Worm (Caenorhabditis elegans) whole organism, L3 larva: ENCODE measurements around the gene tbc-12.

Experiments used
- ZK546.5 ChIP-seq: sonication (generic microtip); optimal IDR thresholded peaks from 2 replicates; lab custom pipeline; 2017; ENCODE audit warnings: missing biosample characterization, missing genetic modification characterization
- ceh-16 ChIP-seq: sonication (generic microtip); optimal IDR thresholded peaks from 2 replicates; lab custom pipeline; 2017; ENCODE audit warnings: missing biosample characterization, missing genetic modification characterization
- ceh-28 ChIP-seq: fragments of 150-350 bp; optimal IDR thresholded peaks from 2 replicates; lab custom pipeline; 2014; ENCODE audit warnings: missing biosample characterization, missing genetic modification reagents, missing genetic modification characterization
- ceh-82 ChIP-seq: fragments of 150-350 bp; optimal IDR thresholded peaks from 2 replicates; lab custom pipeline; 2014; ENCODE audit warnings: missing biosample characterization, missing genetic modification characterization
- egl-27 ChIP-seq: sonication (generic microtip); optimal IDR thresholded peaks from 4 replicates; lab custom pipeline; 2017; ENCODE audit warnings: missing biosample characterization, missing genetic modification reagents, missing genetic modification characterization
- egl-5 ChIP-seq: fragments of 150-350 bp; optimal IDR thresholded peaks from 2 replicates; lab custom pipeline; 2017; ENCODE audit warnings: missing biosample characterization, missing genetic modification reagents, missing genetic modification characterization, inconsistent platforms
- elt-2 ChIP-seq: sonication (generic microtip); optimal IDR thresholded peaks from 2 replicates; lab custom pipeline; 2016; ENCODE audit warnings: missing genetic modification reagents, mild to moderate bottlenecking, missing genetic modification characterization, missing compliant biosample characterization
- elt-3 ChIP-seq, 3 experiments: fragments of 150-350 bp in 1 of 3; sonication (generic microtip) in 2 of 3; optimal IDR thresholded peaks; 2 replicates in 2 of 3; 4 replicates in 1 of 3; lab custom pipeline; 2014 to 2017; ENCODE audit warnings: missing biosample characterization in 3 of 3, missing genetic modification characterization in 3 of 3
- fkh-2 ChIP-seq: fragments of 150-350 bp; optimal IDR thresholded peaks from 2 replicates; lab custom pipeline; 2014; ENCODE audit warnings: missing biosample characterization, missing genetic modification reagents, missing genetic modification characterization
- fos-1 ChIP-seq: fragments of 150-350 bp; optimal IDR thresholded peaks from 2 replicates; lab custom pipeline; 2014; ENCODE audit warnings: missing biosample characterization, missing genetic modification characterization
- hmg-11 ChIP-seq: sonication (generic microtip); optimal IDR thresholded peaks from 2 replicates; lab custom pipeline; 2016; ENCODE audit warnings: missing genetic modification characterization, missing compliant biosample characterization
- jun-1 ChIP-seq: fragments of 150-350 bp; optimal IDR thresholded peaks from 2 replicates; lab custom pipeline; 2014; ENCODE audit warnings: missing biosample characterization, missing genetic modification reagents, missing genetic modification characterization
- lin-15B ChIP-seq: fragments of 150-350 bp; optimal IDR thresholded peaks from 2 replicates; lab custom pipeline; 2014; ENCODE audit warnings: missing biosample characterization, missing genetic modification characterization
- lin-39 ChIP-seq: fragments of 150-350 bp; optimal IDR thresholded peaks from 2 replicates; lab custom pipeline; 2018; ENCODE audit warnings: missing biosample characterization, missing genetic modification reagents, missing genetic modification characterization
- nfya-1 ChIP-seq: sonication (generic microtip); optimal IDR thresholded peaks from 2 replicates; lab custom pipeline; 2017; ENCODE audit warnings: missing genetic modification characterization, mild to moderate bottlenecking, missing compliant biosample characterization, antibody characterized with exemption, moderate library complexity; ENCODE audit not compliant: insufficient read depth
- nhr-23 ChIP-seq: fragments of 150-350 bp; optimal IDR thresholded peaks from 2 replicates; lab custom pipeline; 2014; ENCODE audit warnings: missing biosample characterization, missing genetic modification reagents, missing genetic modification characterization
- nhr-25 ChIP-seq: sonication (generic microtip); optimal IDR thresholded peaks from 2 replicates; lab custom pipeline; 2017; ENCODE audit warnings: missing biosample characterization, missing genetic modification characterization
- nhr-67 ChIP-seq: fragments of 150-350 bp; optimal IDR thresholded peaks from 2 replicates; lab custom pipeline; 2014; ENCODE audit warnings: missing biosample characterization, missing genetic modification characterization
- nhr-76 ChIP-seq: fragments of 150-350 bp; sonication (generic microtip); optimal IDR thresholded peaks from 5 replicates; lab custom pipeline; 2014; ENCODE audit warnings: missing biosample characterization, missing genetic modification characterization
- pha-4 ChIP-seq: fragments of 150-350 bp; optimal IDR thresholded peaks from 2 replicates; lab custom pipeline; 2014; ENCODE audit warnings: missing biosample characterization, missing genetic modification reagents, missing genetic modification characterization
- pqm-1 ChIP-seq: fragments of 150-350 bp; optimal IDR thresholded peaks from 2 replicates; lab custom pipeline; 2017; ENCODE audit warnings: missing biosample characterization, missing genetic modification characterization, inconsistent platforms
- sea-2 ChIP-seq: fragments of 150-350 bp; sonication (generic microtip); optimal IDR thresholded peaks from 4 replicates; lab custom pipeline; 2014; ENCODE audit warnings: missing biosample characterization, missing genetic modification reagents, missing genetic modification characterization
- skn-1 ChIP-seq: fragments of 150-350 bp; optimal IDR thresholded peaks from 2 replicates; lab custom pipeline; 2014; ENCODE audit warnings: missing biosample characterization, missing genetic modification characterization
- snpc-4 ChIP-seq: fragments of 150-350 bp; optimal IDR thresholded peaks from 2 replicates; lab custom pipeline; 2014; ENCODE audit warnings: missing biosample characterization, missing genetic modification characterization
- tbx-2 ChIP-seq: sonication (generic microtip); optimal IDR thresholded peaks from 2 replicates; lab custom pipeline; 2016; ENCODE audit warnings: mild to moderate bottlenecking, missing genetic modification characterization, missing compliant biosample characterization
- unc-62 ChIP-seq: fragments of 150-350 bp; sonication (generic microtip); optimal IDR thresholded peaks from 4 replicates; lab custom pipeline; 2014; ENCODE audit warnings: missing biosample characterization, missing genetic modification reagents, missing genetic modification characterization
- zag-1 ChIP-seq: fragments of 150-350 bp; optimal IDR thresholded peaks from 2 replicates; lab custom pipeline; 2014; ENCODE audit warnings: missing biosample characterization, missing genetic modification characterization
- ztf-11 ChIP-seq: fragments of 150-350 bp; optimal IDR thresholded peaks from 2 replicates; lab custom pipeline; 2014; ENCODE audit warnings: missing biosample characterization, missing genetic modification characterization
- ztf-4 ChIP-seq: fragments of 150-350 bp; optimal IDR thresholded peaks from 2 replicates; lab custom pipeline; 2014; ENCODE audit warnings: missing biosample characterization, missing genetic modification characterization

Gene tbc-12

ce11 chrX:2569040-2569439 lies 36.8 kb upstream of the tbc-12 start:
- TF ChIP-seq pha-4 (tag; lab: Kevin White, UChicago) (no peak), pqm-1 (tag; lab: Kevin White, UChicago) (peak; percentile 98), jun-1 (peak; percentile 78), elt-2 (peak; percentile 98), egl-5 (tag; lab: Kevin White, UChicago) (no peak), skn-1 (tag; lab: Kevin White, UChicago) (peak; percentile 57), ceh-28 (tag; lab: Kevin White, UChicago) (peak; percentile 23), egl-27 (tag; lab: Kevin White, UChicago) (peak; percentile 31)

- TF ChIP-seq egl-5 (tag; lab: Kevin White, UChicago) (no peak), fkh-2 (tag; lab: Kevin White, UChicago) (no peak), ceh-28 (tag; lab: Kevin White, UChicago) (no peak), elt-3 (tag; optimal IDR thresholded peaks at IDR 0.05; lab: Kevin White, UChicago) (peak in 2 of 3 experiments; percentile 55 to 59), pha-4 (tag; lab: Kevin White, UChicago) (no peak)
Observed at ce11 chrX:2567761-2568160, 35.5 kb upstream of the tbc-12 start.

DNA sequence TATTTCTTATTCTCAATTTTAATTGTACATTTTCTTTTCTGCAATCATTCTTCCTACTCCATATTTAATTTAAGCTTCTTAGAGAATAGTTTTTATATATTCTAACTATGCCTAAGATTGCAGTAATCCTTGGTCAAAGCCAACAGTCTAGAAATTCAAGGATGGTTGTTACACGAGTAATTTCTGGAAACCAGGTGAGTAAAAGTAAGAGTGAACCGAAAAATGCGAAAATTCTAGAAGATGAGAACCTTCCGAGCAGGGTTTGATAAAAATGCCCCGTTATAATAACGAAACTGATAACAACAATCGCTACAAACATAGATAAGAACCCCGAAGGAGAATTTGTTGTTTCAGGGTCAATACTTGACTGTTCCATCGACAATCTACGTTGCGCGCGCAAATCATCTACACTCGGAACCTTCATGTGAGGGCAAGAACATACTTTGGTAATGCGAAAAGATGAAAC lies 33.1 kb upstream of the tbc-12 start, which contains the start of gene F52H2.15:
F52H2.15 (plus strand) TSS at position 51 of the 466 bp plus-strand sequence.
- no peak for TF ChIP-seq fos-1 (tag; lab: Kevin White, UChicago)
- no peak for TF ChIP-seq sea-2 (GFP tag; lab: Kevin White, UChicago)
- peak; percentile 57 for TF ChIP-seq pqm-1 (tag; lab: Kevin White, UChicago)
- TF ChIP-seq snpc-4 (tag; lab: Kevin White, UChicago): no peak
- peak; percentile 86 for TF ChIP-seq elt-2
- TF ChIP-seq pha-4 (tag; lab: Kevin White, UChicago): peak; percentile 37

ce11 chrX:2564047-2564446 lies 31.8 kb upstream of the tbc-12 start, which contains the start of gene dhcr-24:
Gene dhcr-24, minus strand, starts transcription at chrX:2564147.
- TF ChIP-seq ceh-16 (tag; lab: Kevin White, UChicago) (no peak), lin-15B (tag; lab: Kevin White, UChicago) (no peak), ZK546.5 (tag; lab: Kevin White, UChicago) (no peak)

- TF ChIP-seq lin-39 (tag; lab: Kevin White, UChicago) (no peak), nhr-67 (tag; lab: Kevin White, UChicago) (no peak), nfya-1 (tag; lab: Kevin White, UChicago) (no peak), fos-1 (tag; lab: Kevin White, UChicago) (no peak), ztf-11 (tag; lab: Kevin White, UChicago) (no peak), ZK546.5 (tag; lab: Kevin White, UChicago) (no peak), egl-27 (tag; lab: Kevin White, UChicago) (no peak), jun-1 (no peak), nhr-76 (tag; lab: Kevin White, UChicago) (no peak), unc-62 (GFP tag; lab: Kevin White, UChicago) (no peak), pqm-1 (tag; lab: Kevin White, UChicago) (no peak), ceh-16 (tag; lab: Kevin White, UChicago) (no peak), ceh-82 (tag; lab: Kevin White, UChicago) (no peak), zag-1 (tag; lab: Kevin White, UChicago) (no peak)
Observed at ce11 chrX:2559979-2560378, 27.7 kb upstream of the tbc-12 start, which contains the start of gene F52H2.5. Gene F52H2.5, minus strand, starts transcription at chrX:2560079.

- TF ChIP-seq nhr-25 (tag; lab: Kevin White, UChicago): peak; percentile 0
- no peak for TF ChIP-seq ztf-4 (tag; lab: Kevin White, UChicago)
- TF ChIP-seq lin-15B (tag; lab: Kevin White, UChicago): peak; percentile 46
- peak; percentile 50 for TF ChIP-seq snpc-4 (tag; lab: Kevin White, UChicago)
- TF ChIP-seq pha-4 (tag; lab: Kevin White, UChicago): peak; percentile 74
- no peak for TF ChIP-seq ceh-16 (tag; lab: Kevin White, UChicago)
- no peak for TF ChIP-seq egl-27 (tag; lab: Kevin White, UChicago)
- peak; percentile 53 for TF ChIP-seq nfya-1 (tag; lab: Kevin White, UChicago)
- peak; percentile 34 for TF ChIP-seq hmg-11 (tag; lab: Kevin White, UChicago)
- TF ChIP-seq nhr-23 (tag; lab: Kevin White, UChicago): peak; percentile 14
- TF ChIP-seq tbx-2 (tag; lab: Kevin White, UChicago): peak; percentile 15
Observed at ce11 chrX:2559399-2559798, 27.1 kb upstream of the tbc-12 start.
